Worm (Caenorhabditis elegans) whole organism, late embryonic: Measurements from ENCODE around the gene F13H8.1.
A peak's percentile ranks its signal among the peaks of the same experiment; 100 is the strongest.

ENCODE experiments used
- K02D7.2 ChIP-seq: sonication (generic microtip); optimal IDR thresholded peaks from 2 replicates; lab custom pipeline; 2017; ENCODE audit warnings: mild to moderate bottlenecking, missing genetic modification characterization, missing compliant biosample characterization
- K09A11.1 ChIP-seq: sonication (generic microtip); optimal IDR thresholded peaks from 2 replicates; lab custom pipeline; 2017; ENCODE audit warnings: antibody characterized with exemption, mild to moderate bottlenecking, missing genetic modification characterization, missing compliant biosample characterization; ENCODE audit not compliant: insufficient read depth
- T23F11.4 ChIP-seq: fragments of 200-800 bp; sonication (Bioruptor generic); optimal IDR thresholded peaks from 2 replicates; lab custom pipeline; 2018; ENCODE audit warnings: mild to moderate bottlenecking, missing genetic modification characterization, missing compliant biosample characterization
- Y22D7AL.16 ChIP-seq: sonication (generic microtip); optimal IDR thresholded peaks from 2 replicates; lab custom pipeline; 2016; ENCODE audit warnings: missing genetic modification characterization, missing compliant biosample characterization
- ahr-1 ChIP-seq: sonication (generic microtip); optimal IDR thresholded peaks from 2 replicates; lab custom pipeline; 2016; ENCODE audit warnings: missing genetic modification characterization, missing compliant biosample characterization
- ama-1 ChIP-seq: fragments of 150-350 bp; optimal IDR thresholded peaks from 2 replicates; lab custom pipeline; 2014
- ceh-14 ChIP-seq: sonication (generic microtip); optimal IDR thresholded peaks from 2 replicates; lab custom pipeline; 2016; ENCODE audit warnings: missing genotype, missing genetic modification characterization, missing compliant biosample characterization
- ceh-18 ChIP-seq: sonication (generic microtip); optimal IDR thresholded peaks from 2 replicates; lab custom pipeline; 2016; ENCODE audit warnings: missing genetic modification characterization, missing compliant biosample characterization
- ceh-2 ChIP-seq: sonication (generic microtip); optimal IDR thresholded peaks from 2 replicates; lab custom pipeline; 2016; ENCODE audit warnings: missing genotype, missing genetic modification characterization, missing compliant biosample characterization
- ceh-22 ChIP-seq: sonication (generic microtip); optimal IDR thresholded peaks from 2 replicates; lab custom pipeline; 2017; ENCODE audit warnings: missing biosample characterization, missing genetic modification characterization
- ceh-45 ChIP-seq: fragments of 200-800 bp; sonication (Bioruptor generic); IDR thresholded peaks from 2 replicates; pipeline ENCODE4 v1.3.6; 2022; ENCODE audit warnings: missing genetic modification reagents, missing genetic modification characterization, missing compliant biosample characterization
- dmd-4 ChIP-seq: sonication (generic microtip); optimal IDR thresholded peaks from 2 replicates; lab custom pipeline; 2016; ENCODE audit warnings: borderline replicate concordance, missing genetic modification characterization, missing compliant biosample characterization
- dve-1 ChIP-seq: sonication (generic microtip); optimal IDR thresholded peaks from 2 replicates; lab custom pipeline; 2017; ENCODE audit warnings: antibody characterized with exemption, mild to moderate bottlenecking, missing genetic modification characterization, missing compliant biosample characterization
- elt-4 ChIP-seq: sonication (generic microtip); optimal IDR thresholded peaks from 2 replicates; lab custom pipeline; 2016; ENCODE audit warnings: missing genetic modification characterization, missing compliant biosample characterization
- ets-4 ChIP-seq: sonication (generic microtip); optimal IDR thresholded peaks from 2 replicates; lab custom pipeline; 2016; ENCODE audit warnings: missing genetic modification characterization, missing compliant biosample characterization
- fax-1 ChIP-seq: sonication (generic microtip); optimal IDR thresholded peaks from 2 replicates; lab custom pipeline; 2016; ENCODE audit warnings: missing genotype, missing genetic modification characterization, missing compliant biosample characterization
- hlh-13 ChIP-seq: fragments of 200-800 bp; sonication (Bioruptor generic); optimal IDR thresholded peaks from 2 replicates; lab custom pipeline; 2018; ENCODE audit warnings: mild to moderate bottlenecking, missing genetic modification characterization, missing compliant biosample characterization
- hlh-15 ChIP-seq: sonication (generic microtip); optimal IDR thresholded peaks from 2 replicates; lab custom pipeline; 2016; ENCODE audit warnings: missing genetic modification characterization, missing compliant biosample characterization
- hlh-6 ChIP-seq: sonication (generic microtip); optimal IDR thresholded peaks from 2 replicates; lab custom pipeline; 2016; ENCODE audit warnings: missing genotype, missing genetic modification characterization, missing compliant biosample characterization
- hlh-8 ChIP-seq: sonication (generic microtip); optimal IDR thresholded peaks from 2 replicates; lab custom pipeline; 2016; ENCODE audit warnings: missing genotype, missing genetic modification characterization, missing compliant biosample characterization
- mec-3 ChIP-seq: sonication (generic microtip); optimal IDR thresholded peaks from 2 replicates; lab custom pipeline; 2016; ENCODE audit warnings: borderline replicate concordance, missing genetic modification characterization, missing compliant biosample characterization
- nfya-1 ChIP-seq: sonication (generic microtip); optimal IDR thresholded peaks from 2 replicates; lab custom pipeline; 2017; ENCODE audit warnings: missing genetic modification characterization, mild to moderate bottlenecking, missing compliant biosample characterization, antibody characterized with exemption, moderate library complexity
- pat-9 ChIP-seq: fragments of 200-800 bp; sonication (Bioruptor generic); optimal IDR thresholded peaks from 2 replicates; lab custom pipeline; 2018; ENCODE audit warnings: mild to moderate bottlenecking, missing genetic modification characterization, moderate library complexity, missing compliant biosample characterization
- pros-1 ChIP-seq: fragments of 150-350 bp; optimal IDR thresholded peaks from 2 replicates; lab custom pipeline; 2014; ENCODE audit warnings: missing biosample characterization, missing genetic modification reagents, missing genetic modification characterization
- ref-2 ChIP-seq: sonication (generic microtip); optimal IDR thresholded peaks from 2 replicates; lab custom pipeline; 2016; ENCODE audit warnings: missing genetic modification characterization, missing compliant biosample characterization
- rnt-1 ChIP-seq: sonication (generic microtip); optimal IDR thresholded peaks from 2 replicates; lab custom pipeline; 2016; ENCODE audit warnings: missing genetic modification characterization, missing compliant biosample characterization
- sox-2 ChIP-seq: fragments of 200-800 bp; sonication (Bioruptor generic); IDR thresholded peaks from 2 replicates; pipeline ENCODE4 v1.3.6; 2022; ENCODE audit warnings: missing genetic modification reagents, missing genetic modification characterization, missing compliant biosample characterization
- syd-9 ChIP-seq: sonication (generic microtip); optimal IDR thresholded peaks from 2 replicates; lab custom pipeline; 2016; ENCODE audit warnings: mild to moderate bottlenecking, missing genetic modification characterization, moderate library complexity, missing compliant biosample characterization
- tbx-2 ChIP-seq: sonication (generic microtip); optimal IDR thresholded peaks from 2 replicates; lab custom pipeline; 2016; ENCODE audit warnings: missing genetic modification characterization, missing compliant biosample characterization
- unc-42 ChIP-seq: sonication (generic microtip); optimal IDR thresholded peaks from 2 replicates; lab custom pipeline; 2016; ENCODE audit warnings: missing genotype, missing genetic modification characterization, missing compliant biosample characterization
- unc-55 ChIP-seq: sonication (generic microtip); optimal IDR thresholded peaks from 2 replicates; lab custom pipeline; 2017; ENCODE audit warnings: missing biosample characterization, missing genetic modification reagents, missing genetic modification characterization
- unc-86 ChIP-seq: sonication (generic microtip); optimal IDR thresholded peaks from 2 replicates; lab custom pipeline; 2016; ENCODE audit warnings: missing genetic modification characterization, missing compliant biosample characterization
- zip-5 ChIP-seq: sonication (generic microtip); optimal IDR thresholded peaks from 2 replicates; lab custom pipeline; 2016; ENCODE audit warnings: missing genetic modification characterization, missing compliant biosample characterization
- ztf-16 ChIP-seq: sonication (generic microtip); optimal IDR thresholded peaks from 2 replicates; lab custom pipeline; 2017; ENCODE audit warnings: missing genetic modification characterization, missing compliant biosample characterization

F13H8.1 gene

ce11 chrII:6294261-6294660 lies 11.1 kb downstream of the F13H8.1 start, which contains the start of gene mps-1:
TSS of gene mps-1 (minus strand) at chrII:6294361.
- TF ChIP-seq T23F11.4 (GFP tag; lab: Kevin White, UChicago) = no peak
- TF ChIP-seq ceh-45 (GFP tag; lab: Robert Waterston, UW) = no peak
- TF ChIP-seq ceh-2 (tag; lab: Kevin White, UChicago) = no peak
- no peak for TF ChIP-seq unc-42 (tag; lab: Kevin White, UChicago)
- TF ChIP-seq nfya-1 (tag; lab: Kevin White, UChicago) = no peak
- TF ChIP-seq sox-2 (GFP tag; lab: Robert Waterston, UW) = no peak
- no peak for TF ChIP-seq mec-3 (tag; lab: Kevin White, UChicago)
- no peak for TF ChIP-seq syd-9 (tag; lab: Kevin White, UChicago)
- no peak for TF ChIP-seq hlh-13 (GFP tag; lab: Kevin White, UChicago)
- TF ChIP-seq dmd-4 = no peak
- TF ChIP-seq K02D7.2 (tag; lab: Kevin White, UChicago) = no peak
- TF ChIP-seq ceh-22 (tag; lab: Kevin White, UChicago) = no peak
- no peak for TF ChIP-seq hlh-15 (tag; lab: Kevin White, UChicago)
- no peak for TF ChIP-seq tbx-2
- no peak for TF ChIP-seq ztf-16 (tag; lab: Kevin White, UChicago)

DNA sequence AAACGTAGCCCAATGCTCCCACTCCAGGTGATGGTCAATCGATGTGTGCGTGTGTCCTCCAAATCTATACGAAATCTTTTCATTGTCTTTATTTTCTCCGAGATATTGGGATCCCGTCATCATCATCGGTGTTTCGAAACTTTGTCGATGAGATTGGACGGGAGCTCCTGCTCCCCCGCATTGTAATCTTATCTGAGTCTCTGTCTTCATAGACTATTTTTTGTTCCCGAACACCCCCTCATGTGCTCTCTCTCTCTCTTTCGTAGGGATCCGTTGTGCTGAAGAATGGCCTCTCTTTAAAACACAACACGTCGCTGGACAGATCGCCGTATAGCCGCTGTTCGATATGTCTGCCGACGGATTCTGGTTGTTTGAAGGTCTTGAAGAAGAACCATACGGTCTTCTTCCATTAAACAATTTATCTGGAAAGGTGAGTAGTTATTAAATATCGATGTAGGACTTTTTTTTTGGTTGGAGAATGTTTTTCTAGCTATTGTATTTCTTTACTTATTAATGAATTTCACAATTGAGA lies 20.1 kb downstream of the F13H8.1 start, which contains the start of gene C29F5.1:
TSS of gene C29F5.1 (plus strand) at position 317 of the 532 bp plus-strand sequence.
- TF ChIP-seq K09A11.1 (tag; lab: Kevin White, UChicago) (no peak), ets-4 (tag; lab: Kevin White, UChicago) (no peak), sox-2 (GFP tag; lab: Robert Waterston, UW) (no peak), rnt-1 (tag; lab: Kevin White, UChicago) (peak; percentile 29), ceh-2 (tag; lab: Kevin White, UChicago) (no peak), nfya-1 (tag; lab: Kevin White, UChicago) (no peak), Y22D7AL.16 (tag; lab: Kevin White, UChicago) (no peak), ceh-18 (tag; lab: Kevin White, UChicago) (peak; percentile 69), ref-2 (tag; lab: Kevin White, UChicago) (no peak), unc-55 (peak; percentile 9)
- TF ChIP-seq, all 69 proteins: peak for 3

ce11 chrII:6306125-6306524 lies 22.9 kb downstream of the F13H8.1 start, which contains the start of gene C29F5.8:
TSS of gene C29F5.8 (plus strand) at chrII:6306425.
- TF ChIP-seq ztf-16 (tag; lab: Kevin White, UChicago) (no peak), hlh-8 (tag; lab: Kevin White, UChicago) (no peak)

DNA sequence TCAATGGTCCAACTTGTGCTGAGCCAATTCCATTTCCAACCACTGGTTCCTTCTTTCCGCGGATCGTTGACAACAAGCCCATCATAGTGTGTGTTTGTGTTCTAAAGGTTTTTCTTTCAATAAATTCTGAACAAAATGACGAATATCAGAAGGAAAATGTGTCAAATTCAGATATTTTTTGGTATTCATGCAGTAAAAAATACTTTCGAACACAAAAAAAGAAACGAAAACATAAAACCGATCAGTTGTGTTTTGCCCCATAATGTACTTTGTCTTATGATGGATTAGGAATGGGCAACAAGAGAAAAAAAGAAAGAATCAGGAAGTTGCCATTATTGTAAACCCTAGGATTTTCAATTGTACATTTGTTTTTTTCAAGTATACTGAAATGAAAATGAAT lies 26.0 kb downstream of the F13H8.1 start, which contains the start of gene glb-10:
TSS of gene glb-10 (minus strand) at position 101 of the 400 bp plus-strand sequence.
- TF ChIP-seq ceh-45 (GFP tag; lab: Robert Waterston, UW) (no peak), ceh-22 (tag; lab: Kevin White, UChicago) (no peak), pros-1 (tag; lab: Kevin White, UChicago) (no peak), ama-1 (no peak), dve-1 (no peak), elt-4 (tag; lab: Kevin White, UChicago) (no peak), K02D7.2 (tag; lab: Kevin White, UChicago) (no peak), zip-5 (tag; lab: Kevin White, UChicago) (no peak), fax-1 (tag; lab: Kevin White, UChicago) (no peak), unc-42 (tag; lab: Kevin White, UChicago) (no peak), hlh-6 (tag; lab: Kevin White, UChicago) (no peak), ceh-2 (tag; lab: Kevin White, UChicago) (no peak), unc-86 (tag; lab: Kevin White, UChicago) (no peak), hlh-15 (tag; lab: Kevin White, UChicago) (no peak), ceh-14 (tag; lab: Kevin White, UChicago) (no peak), ahr-1 (tag; lab: Kevin White, UChicago) (no peak), pat-9 (tag; lab: Kevin White, UChicago) (no peak)
- TF ChIP-seq, all 69 proteins: peak for 0
